Worm (Caenorhabditis elegans) whole organism, L4 larva: ENCODE results near the gene flp-8.

ENCODE experiments used
- D1046.2 ChIP-seq: fragments of 200-800 bp; sonication (Bioruptor generic); IDR thresholded peaks from 2 replicates; pipeline ENCODE4 v1.3.6; 2022; ENCODE audit warnings: missing genetic modification characterization, missing compliant biosample characterization
- Y105C5A.15 ChIP-seq: fragments of 200-800 bp; sonication (Bioruptor generic); IDR thresholded peaks from 2 replicates; pipeline ENCODE4 v1.3.6; 2022; ENCODE audit warnings: missing genetic modification characterization, missing compliant biosample characterization
- ZK337.2 ChIP-seq: fragments of 200-800 bp; sonication (Bioruptor generic); IDR thresholded peaks from 2 replicates; pipeline ENCODE4 v1.3.6; 2022; ENCODE audit warnings: missing genetic modification reagents, missing genetic modification characterization, missing compliant biosample characterization
- aly-2 ChIP-seq: sonication (generic microtip); optimal IDR thresholded peaks from 2 replicates; lab custom pipeline; 2018; ENCODE audit warnings: missing biosample characterization, missing genetic modification characterization
- ama-1 ChIP-seq: fragments of 150-350 bp; optimal IDR thresholded peaks from 2 replicates; lab custom pipeline; 2014; ENCODE audit warnings: inconsistent platforms, mixed read lengths
- ceh-32 ChIP-seq: sonication (generic microtip); optimal IDR thresholded peaks from 2 replicates; lab custom pipeline; 2016; ENCODE audit warnings: mild to moderate bottlenecking, missing genetic modification characterization, missing compliant biosample characterization; ENCODE audit not compliant: poor library complexity
- ceh-62 ChIP-seq: sonication (generic microtip); optimal IDR thresholded peaks from 2 replicates; lab custom pipeline; 2017; ENCODE audit warnings: missing biosample characterization, missing genetic modification characterization
- ces-1 ChIP-seq: fragments of 150-350 bp; sonication (generic microtip); optimal IDR thresholded peaks from 4 replicates; lab custom pipeline; 2014; ENCODE audit warnings: missing biosample characterization, missing genetic modification reagents, missing genetic modification characterization
- ctbp-1 ChIP-seq: fragments of 200-800 bp; sonication (Bioruptor generic); IDR thresholded peaks from 2 replicates; pipeline ENCODE4 v1.3.6; 2022; ENCODE audit warnings: missing genetic modification reagents, missing genetic modification characterization, missing compliant biosample characterization
- daf-12 ChIP-seq: fragments of 150-350 bp; optimal IDR thresholded peaks from 2 replicates; lab custom pipeline; 2014; ENCODE audit warnings: missing biosample characterization, missing genetic modification reagents, missing genetic modification characterization
- daf-19 ChIP-seq: fragments of 200-800 bp; sonication (Bioruptor generic); conservative IDR thresholded peaks from 2 replicates; pipeline ENCODE4 v1.3.6; 2022; ENCODE audit warnings: missing genetic modification characterization, missing compliant biosample characterization
- dmd-9 ChIP-seq: fragments of 200-800 bp; sonication (Bioruptor generic); IDR thresholded peaks from 2 replicates; pipeline ENCODE4 v1.3.6; 2022; ENCODE audit warnings: missing genetic modification reagents, missing genetic modification characterization, missing compliant biosample characterization
- dpl-1 ChIP-seq: fragments of 150-350 bp; optimal IDR thresholded peaks from 2 replicates; lab custom pipeline; 2014; ENCODE audit warnings: missing biosample characterization, missing genetic modification reagents, missing genetic modification characterization
- hif-1 ChIP-seq, 2 experiments: sonication (generic microtip); optimal IDR thresholded peaks; 2 replicates each; lab custom pipeline; 2016 to 2017; ENCODE audit warnings: missing compliant biosample characterization in 2 of 2, missing genetic modification characterization in 2 of 2, missing genetic modification reagents in 2 of 2, missing genotype in 2 of 2, mild to moderate bottlenecking in 1 of 2
- hmg-1.1 ChIP-seq: fragments of 200-800 bp; sonication (Bioruptor generic); IDR thresholded peaks from 2 replicates; pipeline ENCODE4 v1.3.6; 2022; ENCODE audit warnings: missing genetic modification reagents, missing genetic modification characterization, missing compliant biosample characterization
- lin-1 ChIP-seq: fragments of 200-800 bp; sonication (Bioruptor generic); IDR thresholded peaks from 2 replicates; pipeline ENCODE4 v1.3.6; 2022; ENCODE audit warnings: missing genetic modification reagents, missing genetic modification characterization, missing compliant biosample characterization
- lin-13 ChIP-seq: fragments of 150-350 bp; optimal IDR thresholded peaks from 2 replicates; lab custom pipeline; 2014; ENCODE audit warnings: missing biosample characterization, missing genetic modification reagents, missing genetic modification characterization
- lin-15B ChIP-seq: fragments of 150-350 bp; sonication (generic microtip); optimal IDR thresholded peaks from 3 replicates; lab custom pipeline; 2014; ENCODE audit warnings: missing biosample characterization, missing genetic modification characterization
- mdl-1 ChIP-seq, 2 experiments: fragments of 150-350 bp in 1 of 2; sonication (generic microtip) in 1 of 2; optimal IDR thresholded peaks; 2 replicates each; lab custom pipeline; 2014 to 2017; ENCODE audit warnings: missing biosample characterization in 2 of 2, missing genetic modification characterization in 2 of 2
- mdt-29 ChIP-seq: fragments of 200-800 bp; sonication (Bioruptor generic); IDR thresholded peaks from 2 replicates; pipeline ENCODE4 v1.3.6; 2022; ENCODE audit warnings: missing genetic modification reagents, missing genetic modification characterization, missing compliant biosample characterization
- nhr-25 ChIP-seq: sonication (generic microtip); optimal IDR thresholded peaks from 2 replicates; lab custom pipeline; 2017; ENCODE audit warnings: missing genetic modification characterization, mild to moderate bottlenecking, missing compliant biosample characterization, antibody characterized with exemption, moderate library complexity, borderline replicate concordance; ENCODE audit not compliant: insufficient read depth
- nhr-28 ChIP-seq: fragments of 150-350 bp; optimal IDR thresholded peaks from 2 replicates; lab custom pipeline; 2014; ENCODE audit warnings: missing biosample characterization, missing genetic modification characterization
- nhr-41 ChIP-seq: fragments of 200-800 bp; sonication (Bioruptor generic); IDR thresholded peaks from 2 replicates; pipeline ENCODE4 v1.3.6; 2022; ENCODE audit warnings: missing genetic modification reagents, missing genetic modification characterization, missing compliant biosample characterization
- nhr-48 ChIP-seq: sonication (generic microtip); optimal IDR thresholded peaks from 2 replicates; lab custom pipeline; 2016; ENCODE audit warnings: mild to moderate bottlenecking, missing genetic modification characterization, missing compliant biosample characterization
- nhr-6 ChIP-seq: fragments of 150-350 bp; optimal IDR thresholded peaks from 2 replicates; lab custom pipeline; 2014; ENCODE audit warnings: missing biosample characterization, missing genetic modification characterization
- nhr-77 ChIP-seq: fragments of 150-350 bp; optimal IDR thresholded peaks from 2 replicates; lab custom pipeline; 2014; ENCODE audit warnings: missing biosample characterization, missing genetic modification characterization
- pha-4 ChIP-seq, 2 experiments: fragments of 150-350 bp in 1 of 2; fragments of 200-800 bp in 1 of 2; sonication (Bioruptor generic) in 1 of 2; IDR thresholded peaks in 1 of 2; optimal IDR thresholded peaks in 1 of 2; 2 replicates each; pipeline versions ENCODE4 v1.3.6 to Lab custom; 2014 to 2022; ENCODE audit warnings: missing genetic modification characterization in 2 of 2, missing genetic modification reagents in 2 of 2, missing biosample characterization in 1 of 2, missing compliant biosample characterization in 1 of 2
- php-3 ChIP-seq: fragments of 200-800 bp; sonication (Bioruptor generic); IDR thresholded peaks from 2 replicates; pipeline ENCODE4 v1.3.6; 2022; ENCODE audit warnings: missing genetic modification reagents, missing genetic modification characterization, missing compliant biosample characterization
- pqm-1 ChIP-seq: sonication (generic microtip); optimal IDR thresholded peaks from 2 replicates; lab custom pipeline; 2017; ENCODE audit warnings: missing biosample characterization, missing genetic modification characterization
- set-16 ChIP-seq: fragments of 200-800 bp; sonication (Bioruptor generic); IDR thresholded peaks from 2 replicates; pipeline ENCODE4 v1.3.6; 2022; ENCODE audit warnings: missing genetic modification reagents, missing genetic modification characterization, missing compliant biosample characterization
- spr-3 ChIP-seq: fragments of 200-800 bp; sonication (Bioruptor generic); optimal IDR thresholded peaks from 2 replicates; lab custom pipeline; 2018; ENCODE audit warnings: mild to moderate bottlenecking, missing genetic modification characterization, missing compliant biosample characterization
- tag-97 ChIP-seq: fragments of 200-800 bp; sonication (Bioruptor generic); IDR thresholded peaks from 2 replicates; pipeline ENCODE4 v1.3.6; 2022; ENCODE audit warnings: missing genetic modification characterization, missing compliant biosample characterization
- unc-62 ChIP-seq, 3 experiments: fragments of 150-350 bp in 1 of 3; sonication (generic microtip); optimal IDR thresholded peaks in 2 of 3; peaks in 1 of 3; 1 replicate in 1 of 3; 2 replicates in 2 of 3; lab custom pipeline; 2014 to 2017; ENCODE audit warnings: missing biosample characterization in 3 of 3, missing genetic modification characterization in 3 of 3, missing genetic modification reagents in 3 of 3, missing genotype in 1 of 3
- zag-1 ChIP-seq: fragments of 150-350 bp; optimal IDR thresholded peaks from 2 replicates; lab custom pipeline; 2014; ENCODE audit warnings: missing biosample characterization, missing genetic modification characterization
- zip-2 ChIP-seq: fragments of 150-350 bp; optimal IDR thresholded peaks from 2 replicates; lab custom pipeline; 2014; ENCODE audit warnings: missing biosample characterization, missing genetic modification characterization
- ztf-11 ChIP-seq: fragments of 150-350 bp; optimal IDR thresholded peaks from 2 replicates; lab custom pipeline; 2014; ENCODE audit warnings: missing biosample characterization, missing genetic modification characterization

The flp-8 gene

ce11 chrX:14871780-14872179 is 9.4 kb upstream of the flp-8 start, which contains the start of gene F31F6.2:
Gene F31F6.2 (minus strand): TSS chrX:14871880.
- TF ChIP-seq nhr-6 (tag; lab: Kevin White, UChicago) (no peak), ztf-11 (no peak), ctbp-1 (GFP tag; lab: Robert Waterston, UW) (no peak), Y105C5A.15 (GFP tag; lab: Robert Waterston, UW) (no peak), nhr-28 (tag; lab: Kevin White, UChicago) (no peak), daf-19 (no peak)

- TF ChIP-seq mdl-1 (tag; optimal IDR thresholded peaks at IDR 0.05; lab: Kevin White, UChicago) (no peak), ceh-62 (tag; lab: Kevin White, UChicago) (no peak), lin-13 (GFP tag; lab: Kevin White, UChicago) (no peak), ces-1 (no peak), hif-1 (tag; optimal IDR thresholded peaks at IDR 0.05; lab: Kevin White, UChicago) (no peak), set-16 (GFP tag; lab: Robert Waterston, UW) (no peak), nhr-28 (tag; lab: Kevin White, UChicago) (no peak), mdt-29 (GFP tag; lab: Robert Waterston, UW) (no peak), ZK337.2 (GFP tag; lab: Robert Waterston, UW) (no peak), dpl-1 (GFP tag; lab: Kevin White, UChicago) (no peak), D1046.2 (GFP tag; lab: Robert Waterston, UW) (no peak), nhr-77 (tag; lab: Kevin White, UChicago) (no peak), nhr-48 (tag; lab: Kevin White, UChicago) (no peak)
- TF ChIP-seq, all 104 proteins: peak for 0
These were observed 8.3 kb upstream of the flp-8 start, which contains the start of gene F31F6.3 for ce11 chrX:14872817-14873469. Gene F31F6.3 (minus strand): TSS chrX:14872867.

DNA sequence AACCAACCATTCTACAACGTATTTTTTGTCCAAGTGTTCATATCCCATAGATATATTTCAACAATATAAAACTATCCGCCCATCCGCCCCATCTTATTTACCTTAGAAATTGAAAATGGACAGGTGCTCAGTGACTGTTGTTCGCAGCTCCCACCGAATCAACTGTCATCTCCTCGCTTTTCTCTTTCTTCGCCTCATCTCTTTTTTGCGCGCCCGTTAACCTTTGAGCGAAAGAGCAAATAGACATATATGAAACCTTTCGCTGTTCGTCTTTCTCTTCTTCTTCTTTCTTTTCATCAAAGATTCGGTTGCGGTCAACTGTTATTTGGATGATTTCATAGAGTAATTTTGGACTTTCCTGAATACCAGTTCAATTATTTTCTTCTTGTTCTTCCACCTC is 5.6 kb upstream of the flp-8 start, which contains the start of gene sssh-1:
TSS of gene sssh-1 (plus strand) at position 301 of the 400 bp plus-strand sequence.
- no peak for TF ChIP-seq nhr-41 (GFP tag; lab: Robert Waterston, UW)
- no peak for TF ChIP-seq lin-15B (tag; lab: Kevin White, UChicago)
- no peak for TF ChIP-seq pqm-1 (tag; lab: Kevin White, UChicago)
- no peak for TF ChIP-seq set-16 (GFP tag; lab: Robert Waterston, UW)
- TF ChIP-seq zag-1 (tag; lab: Kevin White, UChicago), result no peak
- TF ChIP-seq nhr-77 (tag; lab: Kevin White, UChicago), result no peak
- no peak for TF ChIP-seq nhr-25
- no peak for TF ChIP-seq unc-62 (GFP tag; optimal IDR thresholded peaks at IDR 0.05 in 1 of 2; lab: Kevin White, UChicago)
- TF ChIP-seq unc-62 (tag; optimal IDR thresholded peaks at IDR 0.05; lab: Kevin White, UChicago), result no peak
- TF ChIP-seq zip-2 (tag; lab: Kevin White, UChicago), result no peak
- TF ChIP-seq ama-1, result no peak
- no peak for TF ChIP-seq dmd-9
- no peak for TF ChIP-seq php-3
- TF ChIP-seq hmg-1.1 (GFP tag; lab: Robert Waterston, UW), result no peak
- no peak for TF ChIP-seq aly-2 (tag; lab: Kevin White, UChicago)
- no peak for TF ChIP-seq lin-1 (GFP tag; lab: Robert Waterston, UW)
- no peak for TF ChIP-seq spr-3 (GFP tag; lab: Kevin White, UChicago)
- no peak for TF ChIP-seq daf-12 (tag; lab: Kevin White, UChicago)
- no peak for TF ChIP-seq tag-97 (GFP tag; lab: Robert Waterston, UW)
- TF ChIP-seq ceh-32 (tag; lab: Kevin White, UChicago), result no peak
- no peak for TF ChIP-seq pha-4 (GFP tag; IDR thresholded peaks at IDR 0.05; lab: Robert Waterston, UW)
- no peak for TF ChIP-seq pha-4 (tag; optimal IDR thresholded peaks at IDR 0.05; lab: Kevin White, UChicago)
